Worm (Caenorhabditis elegans) whole organism, L4 larva: ENCODE measurements around the gene F39B3.3.

Experiments
- F10B5.3 ChIP-seq: sonication (generic microtip); optimal IDR thresholded peaks from 2 replicates; lab custom pipeline; 2016; ENCODE audit warnings: mild to moderate bottlenecking, missing genetic modification characterization, missing compliant biosample characterization
- F26F4.8 ChIP-seq: fragments of 200-800 bp; sonication (Bioruptor generic); conservative IDR thresholded peaks from 2 replicates; pipeline ENCODE4 v1.3.6; 2022; ENCODE audit warnings: missing genetic modification characterization, missing compliant biosample characterization
- F49E8.2 ChIP-seq: sonication (generic microtip); optimal IDR thresholded peaks from 2 replicates; lab custom pipeline; 2016; ENCODE audit warnings: missing compliant biosample characterization, mild to moderate bottlenecking, missing genetic modification characterization, borderline replicate concordance
- T26A8.4 ChIP-seq: fragments of 200-800 bp; sonication (Bioruptor generic); IDR thresholded peaks from 2 replicates; pipeline ENCODE4 v1.3.6; 2022; ENCODE audit warnings: missing genetic modification characterization, missing compliant biosample characterization
- Y105C5A.15 ChIP-seq: fragments of 200-800 bp; sonication (Bioruptor generic); IDR thresholded peaks from 2 replicates; pipeline ENCODE4 v1.3.6; 2022; ENCODE audit warnings: missing genetic modification characterization, missing compliant biosample characterization
- Y48G9A.11 ChIP-seq: fragments of 200-800 bp; sonication (Bioruptor generic); IDR thresholded peaks from 2 replicates; pipeline ENCODE4 v1.3.6; 2022; ENCODE audit warnings: missing genetic modification reagents, missing genetic modification characterization, missing compliant biosample characterization
- ZK546.5 ChIP-seq, 2 experiments: sonication (generic microtip); optimal IDR thresholded peaks; 2 replicates each; lab custom pipeline; 2017; ENCODE audit warnings: missing biosample characterization in 2 of 2, missing genetic modification characterization in 2 of 2
- ama-1 ChIP-seq: fragments of 150-350 bp; optimal IDR thresholded peaks from 2 replicates; lab custom pipeline; 2014; ENCODE audit warnings: inconsistent platforms, mixed read lengths
- ceh-28 ChIP-seq: fragments of 150-350 bp; optimal IDR thresholded peaks from 2 replicates; lab custom pipeline; 2014; ENCODE audit warnings: missing biosample characterization, missing genetic modification reagents, missing genetic modification characterization
- ceh-62 ChIP-seq: sonication (generic microtip); optimal IDR thresholded peaks from 2 replicates; lab custom pipeline; 2017; ENCODE audit warnings: missing biosample characterization, missing genetic modification characterization
- ces-1 ChIP-seq: fragments of 150-350 bp; sonication (generic microtip); optimal IDR thresholded peaks from 4 replicates; lab custom pipeline; 2014; ENCODE audit warnings: missing biosample characterization, missing genetic modification reagents, missing genetic modification characterization
- daf-12 ChIP-seq: fragments of 150-350 bp; optimal IDR thresholded peaks from 2 replicates; lab custom pipeline; 2014; ENCODE audit warnings: missing biosample characterization, missing genetic modification reagents, missing genetic modification characterization
- dmd-6 ChIP-seq: fragments of 200-800 bp; sonication (Bioruptor generic); IDR thresholded peaks from 2 replicates; pipeline ENCODE4 v1.3.6; 2022; ENCODE audit warnings: missing genetic modification reagents, missing genetic modification characterization, missing compliant biosample characterization
- dmd-8 ChIP-seq: fragments of 200-800 bp; sonication (Bioruptor generic); IDR thresholded peaks from 2 replicates; pipeline ENCODE4 v1.3.6; 2022; ENCODE audit warnings: missing genetic modification characterization, missing compliant biosample characterization
- dve-1 ChIP-seq: sonication (generic microtip); optimal IDR thresholded peaks from 2 replicates; lab custom pipeline; 2017; ENCODE audit warnings: antibody characterized with exemption, mild to moderate bottlenecking, missing genetic modification characterization, missing compliant biosample characterization; ENCODE audit not compliant: insufficient read depth
- egl-27 ChIP-seq: sonication (generic microtip); optimal IDR thresholded peaks from 3 replicates; lab custom pipeline; 2017; ENCODE audit warnings: missing biosample characterization, missing genetic modification reagents, missing genetic modification characterization
- fos-1 ChIP-seq: fragments of 150-350 bp; optimal IDR thresholded peaks from 2 replicates; lab custom pipeline; 2014; ENCODE audit warnings: missing biosample characterization, missing genetic modification characterization
- hlh-30 ChIP-seq: sonication (generic microtip); optimal IDR thresholded peaks from 2 replicates; lab custom pipeline; 2017; ENCODE audit warnings: antibody characterized with exemption, mild to moderate bottlenecking, missing genetic modification characterization, missing compliant biosample characterization; ENCODE audit not compliant: insufficient read depth
- lin-1 ChIP-seq: fragments of 200-800 bp; sonication (Bioruptor generic); IDR thresholded peaks from 2 replicates; pipeline ENCODE4 v1.3.6; 2022; ENCODE audit warnings: missing genetic modification reagents, missing genetic modification characterization, missing compliant biosample characterization
- lin-13 ChIP-seq: fragments of 150-350 bp; optimal IDR thresholded peaks from 2 replicates; lab custom pipeline; 2014; ENCODE audit warnings: missing biosample characterization, missing genetic modification reagents, missing genetic modification characterization
- lin-15B ChIP-seq: fragments of 150-350 bp; sonication (generic microtip); optimal IDR thresholded peaks from 3 replicates; lab custom pipeline; 2014; ENCODE audit warnings: missing biosample characterization, missing genetic modification characterization
- lin-38 ChIP-seq: fragments of 200-800 bp; sonication (Bioruptor generic); IDR thresholded peaks from 2 replicates; pipeline ENCODE4 v1.3.6; 2022; ENCODE audit warnings: missing genetic modification reagents, missing genetic modification characterization, missing compliant biosample characterization
- lin-39 ChIP-seq: fragments of 150-350 bp; optimal IDR thresholded peaks from 2 replicates; lab custom pipeline; 2014; ENCODE audit warnings: missing biosample characterization, missing genetic modification reagents, missing genetic modification characterization
- lsy-2 ChIP-seq, 2 experiments: fragments of 150-350 bp in 1 of 2; sonication (generic microtip) in 1 of 2; optimal IDR thresholded peaks; 2 replicates each; lab custom pipeline; 2014 to 2017; ENCODE audit warnings: missing biosample characterization in 2 of 2, missing genetic modification characterization in 2 of 2
- madf-5 ChIP-seq, 2 experiments: fragments of 200-800 bp; sonication (Bioruptor generic); IDR thresholded peaks; 2 replicates each; pipeline ENCODE4 v1.3.6; 2022; ENCODE audit warnings: missing compliant biosample characterization in 2 of 2, missing genetic modification characterization in 2 of 2
- mdl-1 ChIP-seq, 2 experiments: fragments of 150-350 bp in 1 of 2; sonication (generic microtip) in 1 of 2; optimal IDR thresholded peaks; 2 replicates each; lab custom pipeline; 2014 to 2017; ENCODE audit warnings: missing biosample characterization in 2 of 2, missing genetic modification characterization in 2 of 2
- mep-1 ChIP-seq: fragments of 150-350 bp; sonication (generic microtip); optimal IDR thresholded peaks from 3 replicates; lab custom pipeline; 2014; ENCODE audit warnings: missing biosample characterization, missing genetic modification characterization
- mxl-3 ChIP-seq: fragments of 200-800 bp; sonication (Bioruptor generic); optimal IDR thresholded peaks from 2 replicates; lab custom pipeline; 2018; ENCODE audit warnings: mild to moderate bottlenecking, missing genetic modification characterization, missing compliant biosample characterization
- nhr-10 ChIP-seq: fragments of 150-350 bp; optimal IDR thresholded peaks from 2 replicates; lab custom pipeline; 2014; ENCODE audit warnings: missing biosample characterization, missing genetic modification characterization
- nhr-102 ChIP-seq: sonication (generic microtip); optimal IDR thresholded peaks from 2 replicates; lab custom pipeline; 2016; ENCODE audit warnings: mild to moderate bottlenecking, missing genetic modification characterization, moderate library complexity, missing compliant biosample characterization
- nhr-11 ChIP-seq: fragments of 150-350 bp; optimal IDR thresholded peaks from 2 replicates; lab custom pipeline; 2014; ENCODE audit warnings: missing biosample characterization, missing genetic modification characterization
- nhr-111 ChIP-seq: fragments of 200-800 bp; sonication (Bioruptor generic); optimal IDR thresholded peaks from 2 replicates; lab custom pipeline; 2018; ENCODE audit warnings: mild to moderate bottlenecking, missing genetic modification characterization, missing compliant biosample characterization
- nhr-25 ChIP-seq: sonication (generic microtip); optimal IDR thresholded peaks from 2 replicates; lab custom pipeline; 2017; ENCODE audit warnings: missing genetic modification characterization, mild to moderate bottlenecking, missing compliant biosample characterization, antibody characterized with exemption, moderate library complexity, borderline replicate concordance; ENCODE audit not compliant: insufficient read depth
- nhr-28 ChIP-seq: fragments of 150-350 bp; optimal IDR thresholded peaks from 2 replicates; lab custom pipeline; 2014; ENCODE audit warnings: missing biosample characterization, missing genetic modification characterization
- nhr-41 ChIP-seq: fragments of 200-800 bp; sonication (Bioruptor generic); IDR thresholded peaks from 2 replicates; pipeline ENCODE4 v1.3.6; 2022; ENCODE audit warnings: missing genetic modification reagents, missing genetic modification characterization, missing compliant biosample characterization
- nhr-42 ChIP-seq: fragments of 200-800 bp; sonication (Bioruptor generic); IDR thresholded peaks from 2 replicates; pipeline ENCODE4 v1.3.6; 2022; ENCODE audit warnings: missing genetic modification characterization, missing compliant biosample characterization
- pha-4 ChIP-seq, 2 experiments: fragments of 150-350 bp in 1 of 2; fragments of 200-800 bp in 1 of 2; sonication (Bioruptor generic) in 1 of 2; IDR thresholded peaks in 1 of 2; optimal IDR thresholded peaks in 1 of 2; 2 replicates each; pipeline versions ENCODE4 v1.3.6 to Lab custom; 2014 to 2022; ENCODE audit warnings: missing genetic modification characterization in 2 of 2, missing genetic modification reagents in 2 of 2, missing biosample characterization in 1 of 2, missing compliant biosample characterization in 1 of 2
- php-3 ChIP-seq: fragments of 200-800 bp; sonication (Bioruptor generic); IDR thresholded peaks from 2 replicates; pipeline ENCODE4 v1.3.6; 2022; ENCODE audit warnings: missing genetic modification reagents, missing genetic modification characterization, missing compliant biosample characterization
- pqm-1 ChIP-seq: sonication (generic microtip); optimal IDR thresholded peaks from 2 replicates; lab custom pipeline; 2017; ENCODE audit warnings: missing biosample characterization, missing genetic modification characterization
- rbr-2 ChIP-seq: sonication (generic microtip); optimal IDR thresholded peaks from 2 replicates; lab custom pipeline; 2016; ENCODE audit warnings: missing genotype, missing genetic modification characterization, missing compliant biosample characterization
- saeg-2 ChIP-seq: fragments of 200-800 bp; sonication (Bioruptor generic); IDR thresholded peaks from 2 replicates; pipeline ENCODE4 v1.3.6; 2022; ENCODE audit warnings: missing genetic modification reagents, missing genetic modification characterization, missing compliant biosample characterization
- sdz-12 ChIP-seq: fragments of 200-800 bp; sonication (Bioruptor generic); optimal IDR thresholded peaks from 2 replicates; lab custom pipeline; 2018; ENCODE audit warnings: mild to moderate bottlenecking, missing genetic modification characterization, missing compliant biosample characterization
- snpc-1.2 ChIP-seq: fragments of 200-800 bp; sonication (Bioruptor generic); IDR thresholded peaks from 2 replicates; pipeline ENCODE4 v1.3.6; 2022; ENCODE audit warnings: missing genetic modification reagents, missing genetic modification characterization, missing compliant biosample characterization
- spr-1 ChIP-seq: sonication (generic microtip); optimal IDR thresholded peaks from 2 replicates; lab custom pipeline; 2016; ENCODE audit warnings: mild to moderate bottlenecking, missing genetic modification characterization, missing compliant biosample characterization
- tag-97 ChIP-seq: fragments of 200-800 bp; sonication (Bioruptor generic); IDR thresholded peaks from 2 replicates; pipeline ENCODE4 v1.3.6; 2022; ENCODE audit warnings: missing genetic modification characterization, missing compliant biosample characterization
- tra-1 ChIP-seq: fragments of 200-800 bp; sonication (Bioruptor generic); IDR thresholded peaks from 2 replicates; pipeline ENCODE4 v1.3.6; 2022; ENCODE audit warnings: missing genetic modification reagents, missing genetic modification characterization, missing compliant biosample characterization
- unc-39 ChIP-seq: sonication (generic microtip); optimal IDR thresholded peaks from 2 replicates; lab custom pipeline; 2017; ENCODE audit warnings: missing biosample characterization, missing genetic modification characterization
- zag-1 ChIP-seq: fragments of 150-350 bp; optimal IDR thresholded peaks from 2 replicates; lab custom pipeline; 2014; ENCODE audit warnings: missing biosample characterization, missing genetic modification characterization
- zfp-2 ChIP-seq: sonication (generic microtip); optimal IDR thresholded peaks from 2 replicates; lab custom pipeline; 2016; ENCODE audit warnings: mild to moderate bottlenecking, missing genetic modification characterization, missing compliant biosample characterization
- zip-11 ChIP-seq: fragments of 200-800 bp; sonication (Bioruptor generic); IDR thresholded peaks from 2 replicates; pipeline ENCODE4 v1.3.6; 2022; ENCODE audit warnings: missing genetic modification characterization, missing compliant biosample characterization
- ztf-7 ChIP-seq: fragments of 150-350 bp; optimal IDR thresholded peaks from 2 replicates; lab custom pipeline; 2014; ENCODE audit warnings: missing biosample characterization, missing genetic modification characterization

F39B3.3 gene

DNA sequence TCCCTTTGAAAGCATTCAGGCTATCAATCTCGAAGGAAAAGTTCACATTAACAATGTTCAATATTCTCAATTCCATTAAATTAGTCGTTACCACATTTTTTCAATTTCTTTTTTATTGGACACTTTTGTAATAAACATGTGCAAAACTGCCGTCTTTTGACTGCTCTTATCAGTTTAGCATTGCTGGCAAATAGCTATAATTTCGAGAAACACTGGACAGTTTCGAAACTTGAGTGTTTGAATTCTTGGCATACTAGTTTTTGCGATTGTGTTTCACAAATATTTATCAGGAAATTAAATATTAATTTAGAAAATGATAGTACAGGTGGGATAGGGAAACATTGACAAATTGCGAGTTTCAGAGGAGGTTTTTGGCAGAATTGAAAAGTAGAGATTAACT, 22.4 kb upstream of the F39B3.3 start (continued):
- TF ChIP-seq T26A8.4 (no peak), snpc-1.2 (GFP tag; lab: Robert Waterston, UW) (no peak), ceh-28 (tag; lab: Kevin White, UChicago) (no peak), nhr-42 (GFP tag; lab: Robert Waterston, UW) (no peak), F26F4.8 (GFP tag; lab: Robert Waterston, UW) (no peak), tra-1 (GFP tag; lab: Robert Waterston, UW) (no peak), hlh-30 (tag; lab: Kevin White, UChicago) (no peak), tag-97 (no peak), F10B5.3 (no peak), F49E8.2 (tag; lab: Kevin White, UChicago) (no peak), zip-11 (GFP tag; lab: Robert Waterston, UW) (no peak), Y48G9A.11 (GFP tag; lab: Robert Waterston, UW) (no peak), nhr-28 (peak; percentile 72), zfp-2 (tag; lab: Kevin White, UChicago) (no peak), pha-4 (GFP tag; IDR thresholded peaks at IDR 0.05; lab: Robert Waterston, UW) (no peak), pha-4 (tag; optimal IDR thresholded peaks at IDR 0.05; lab: Kevin White, UChicago) (no peak), ces-1 (GFP tag; lab: Kevin White, UChicago) (no peak), egl-27 (tag; lab: Kevin White, UChicago) (no peak), rbr-2 (tag; lab: Kevin White, UChicago) (no peak), daf-12 (tag; lab: Kevin White, UChicago) (no peak), zag-1 (tag; lab: Kevin White, UChicago) (no peak), nhr-102 (tag; lab: Kevin White, UChicago) (no peak), ama-1 (lab: Kevin White, UChicago) (no peak), mep-1 (peak; percentile 36), dve-1 (peak; percentile 57), mdl-1 (tag; optimal IDR thresholded peaks at IDR 0.05; lab: Kevin White, UChicago) (peak in 1 of 2 experiments; percentile 5), dmd-6 (GFP tag; lab: Robert Waterston, UW) (peak; percentile 55), Y105C5A.15 (GFP tag; lab: Robert Waterston, UW) (no peak), fos-1 (no peak), ZK546.5 (tag; optimal IDR thresholded peaks at IDR 0.05; lab: Kevin White, UChicago) (no peak), lsy-2 (tag; optimal IDR thresholded peaks at IDR 0.05; lab: Kevin White, UChicago) (no peak), php-3 (GFP tag; lab: Robert Waterston, UW) (peak; percentile 73), nhr-41 (GFP tag; lab: Robert Waterston, UW) (no peak), spr-1 (no peak), nhr-10 (tag; lab: Kevin White, UChicago) (no peak), pqm-1 (tag; lab: Kevin White, UChicago) (peak; percentile 91), saeg-2 (GFP tag; lab: Robert Waterston, UW) (no peak)
- TF ChIP-seq, all 104 proteins: peak for 11

DNA sequence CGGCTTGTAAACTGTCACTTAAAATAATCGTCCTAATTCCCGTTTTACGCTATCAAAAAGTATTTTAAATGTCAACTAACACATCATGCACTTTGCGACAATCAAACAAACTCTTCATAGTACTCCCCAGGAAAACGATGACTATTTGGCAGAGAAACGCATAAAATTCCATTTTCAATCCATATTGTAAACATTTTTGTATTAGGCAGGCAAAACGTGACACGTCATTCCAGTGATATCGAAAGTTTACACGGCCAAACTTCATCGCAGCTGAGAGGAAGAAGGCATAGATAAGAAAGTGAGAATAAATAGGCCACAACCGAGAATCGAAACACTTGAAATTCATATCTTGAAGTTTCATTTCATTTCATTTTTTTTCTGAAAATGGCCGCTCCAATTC, 21.2 kb upstream of the F39B3.3 start, which contains the start of gene lec-9:
lec-9 (plus strand) TSS at position 349 of the 400 bp plus-strand sequence.
- no peak for TF ChIP-seq nhr-41 (GFP tag; lab: Robert Waterston, UW)
- TF ChIP-seq sdz-12 (GFP tag; lab: Kevin White, UChicago), result no peak
- TF ChIP-seq lin-38 (GFP tag; lab: Robert Waterston, UW), result no peak
- TF ChIP-seq nhr-10 (tag; lab: Kevin White, UChicago), result no peak
- no peak for TF ChIP-seq nhr-111
- no peak for TF ChIP-seq nhr-25
- no peak for TF ChIP-seq zag-1 (tag; lab: Kevin White, UChicago)
- peak; percentile 8 for TF ChIP-seq mep-1
- TF ChIP-seq nhr-28, result peak; percentile 76
- TF ChIP-seq egl-27 (tag; lab: Kevin White, UChicago), result no peak
- TF ChIP-seq lin-1 (GFP tag; lab: Robert Waterston, UW), result peak; percentile 59; the same call in 1 of the 2 replicates
- no peak for TF ChIP-seq ZK546.5 (tag; optimal IDR thresholded peaks at IDR 0.05; lab: Kevin White, UChicago)
- TF ChIP-seq dmd-8 (GFP tag; lab: Robert Waterston, UW), result no peak
- TF ChIP-seq nhr-11 (tag; lab: Kevin White, UChicago), result peak; percentile 5
- TF ChIP-seq ceh-62 (tag; lab: Kevin White, UChicago), result no peak
- no peak for TF ChIP-seq lin-15B (tag; lab: Kevin White, UChicago)
- TF ChIP-seq unc-39 (tag; lab: Kevin White, UChicago), result no peak
- no peak for TF ChIP-seq madf-5 (GFP tag; IDR thresholded peaks at IDR 0.05; lab: Robert Waterston, UW)
- TF ChIP-seq ztf-7 (tag; lab: Kevin White, UChicago), result no peak
- TF ChIP-seq lin-39 (tag; lab: Kevin White, UChicago), result no peak
- no peak for TF ChIP-seq F10B5.3
- peak; percentile 31 for TF ChIP-seq mxl-3 (GFP tag; lab: Kevin White, UChicago)
- peak; percentile 19 for TF ChIP-seq lin-13 (GFP tag; lab: Kevin White, UChicago)
- TF ChIP-seq ces-1 (GFP tag; lab: Kevin White, UChicago), result no peak
